Worm (Caenorhabditis elegans): ENCODE results near the gene fbxa-31.

ce11 chrIII:1225116-1225515, 46.1 kb downstream of the fbxa-31 start:
- no peak for TF ChIP-seq nhr-28 (tag; optimal IDR thresholded peaks at IDR 0.05)
- no peak for TF ChIP-seq ham-2 (GFP tag; optimal IDR thresholded peaks at IDR 0.05)
- no peak for TF ChIP-seq unc-62 (GFP tag; optimal IDR thresholded peaks at IDR 0.05)
- no peak for TF ChIP-seq snpc-4 (tag; optimal IDR thresholded peaks at IDR 0.05)
- TF ChIP-seq ceh-39 (tag; optimal IDR thresholded peaks at IDR 0.05), result no peak
- TF ChIP-seq unc-39 (tag; optimal IDR thresholded peaks at IDR 0.05), result no peak
- no peak for TF ChIP-seq ztf-11 (tag; optimal IDR thresholded peaks at IDR 0.05)
- TF ChIP-seq tbx-8 (GFP tag; optimal IDR thresholded peaks at IDR 0.05), result no peak
- no peak for TF ChIP-seq elt-3 (tag; optimal IDR thresholded peaks at IDR 0.05)
- no peak for TF ChIP-seq mep-1 (tag; optimal IDR thresholded peaks at IDR 0.05)
- TF ChIP-seq nhr-12 (tag; optimal IDR thresholded peaks at IDR 0.05), result no peak
